Worm (Caenorhabditis elegans) whole organism, L1 larva: Measurements from ENCODE around the gene lido-14.

ENCODE experiments used
- C16A3.4 ChIP-seq: fragments of 150-350 bp; optimal IDR thresholded peaks from 2 replicates; lab custom pipeline; 2014; ENCODE audit warnings: missing biosample characterization, missing genetic modification characterization
- aha-1 ChIP-seq: fragments of 150-350 bp; optimal IDR thresholded peaks from 2 replicates; lab custom pipeline; 2014; ENCODE audit warnings: missing biosample characterization, missing genetic modification characterization
- ama-1 ChIP-seq: fragments of 150-350 bp; optimal IDR thresholded peaks from 2 replicates; lab custom pipeline; 2014
- lin-39 ChIP-seq: fragments of 150-350 bp; optimal IDR thresholded peaks from 2 replicates; lab custom pipeline; 2014; ENCODE audit warnings: missing biosample characterization, missing genetic modification reagents, missing genetic modification characterization
- lir-3 ChIP-seq: sonication (generic microtip); optimal IDR thresholded peaks from 2 replicates; lab custom pipeline; 2016; ENCODE audit warnings: mild to moderate bottlenecking, missing genetic modification characterization, moderate library complexity, missing compliant biosample characterization; ENCODE audit not compliant: poor library complexity
- mdl-1 ChIP-seq, 2 experiments: fragments of 150-350 bp; optimal IDR thresholded peaks; 2 replicates each; lab custom pipeline; 2014 to 2017; ENCODE audit warnings: missing biosample characterization in 2 of 2, missing genetic modification characterization in 2 of 2, inconsistent platforms in 1 of 2
- nhr-12 ChIP-seq: sonication (generic microtip); optimal IDR thresholded peaks from 2 replicates; lab custom pipeline; 2017; ENCODE audit warnings: missing biosample characterization, missing genetic modification characterization
- nhr-76 ChIP-seq: sonication (generic microtip); optimal IDR thresholded peaks from 2 replicates; lab custom pipeline; 2017; ENCODE audit warnings: missing biosample characterization, missing genetic modification characterization
- pqm-1 ChIP-seq: sonication (generic microtip); optimal IDR thresholded peaks from 3 replicates; lab custom pipeline; 2017; ENCODE audit warnings: missing biosample characterization, missing genetic modification characterization
- snpc-4 ChIP-seq: fragments of 150-350 bp; optimal IDR thresholded peaks from 2 replicates; lab custom pipeline; 2014; ENCODE audit warnings: missing biosample characterization, missing genetic modification characterization
- vab-15 ChIP-seq: sonication (generic microtip); optimal IDR thresholded peaks from 2 replicates; lab custom pipeline; 2017; ENCODE audit warnings: missing genotype, mild to moderate bottlenecking, missing genetic modification characterization, missing compliant biosample characterization
- zag-1 ChIP-seq: fragments of 150-350 bp; optimal IDR thresholded peaks from 2 replicates; lab custom pipeline; 2014; ENCODE audit warnings: missing biosample characterization, missing genetic modification characterization
- ztf-4 ChIP-seq: fragments of 150-350 bp; optimal IDR thresholded peaks from 2 replicates; lab custom pipeline; 2014; ENCODE audit warnings: missing biosample characterization, missing genetic modification characterization

DNA sequence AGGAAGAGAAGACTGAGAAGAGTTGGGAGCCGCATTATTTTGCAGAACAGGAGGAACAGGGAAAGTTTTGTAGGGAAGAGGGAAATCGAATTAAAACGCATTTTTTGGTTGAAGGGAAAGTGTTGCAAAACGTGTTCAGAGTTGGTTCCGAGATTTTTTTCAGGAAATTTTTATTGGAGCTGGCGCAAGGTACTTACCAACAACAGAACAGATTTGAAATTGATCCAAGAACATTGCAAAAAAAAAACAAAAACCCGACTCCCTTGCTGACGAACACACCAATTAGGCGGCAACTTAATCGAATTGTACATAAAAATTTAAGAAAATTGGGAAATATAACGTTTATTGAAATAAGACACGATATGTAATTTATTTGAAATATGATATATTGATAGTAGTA, 20.4 kb upstream of the lido-14 start, which contains the start of gene F14D2.7:
- TF ChIP-seq C16A3.4 (tag; lab: Kevin White, UChicago) (no peak), lir-3 (tag; lab: Kevin White, UChicago) (no peak), vab-15 (no peak), ama-1 (no peak), nhr-76 (tag; lab: Kevin White, UChicago) (no peak), mdl-1 (tag; optimal IDR thresholded peaks at IDR 0.05; lab: Kevin White, UChicago) (no peak), snpc-4 (tag; lab: Kevin White, UChicago) (no peak), zag-1 (tag; lab: Kevin White, UChicago) (no peak), nhr-12 (no peak), lin-39 (tag; lab: Kevin White, UChicago) (no peak), aha-1 (tag; lab: Kevin White, UChicago) (no peak), ztf-4 (no peak), pqm-1 (no peak)
